Worm (Caenorhabditis elegans): Measurements from ENCODE around the gene C10E2.5.

DNA sequence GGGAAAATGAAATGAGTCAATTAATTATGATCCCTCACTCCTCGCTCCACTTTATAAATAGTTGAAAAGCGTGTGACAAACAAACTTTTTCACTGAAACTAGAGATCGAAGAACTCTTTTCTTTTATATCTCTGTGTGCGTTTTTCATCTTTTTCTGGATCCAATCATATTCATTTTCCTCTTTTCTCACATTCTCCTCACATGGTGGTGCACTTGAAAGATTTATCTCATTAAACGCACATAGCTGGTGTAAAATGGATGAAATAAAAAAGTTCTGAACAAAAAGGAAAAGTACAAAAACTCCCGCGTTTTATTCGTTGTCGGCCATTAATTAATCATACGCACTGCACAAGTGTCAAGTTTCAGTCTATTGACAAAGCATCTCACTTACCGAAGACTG, 2.2 kb downstream of the C10E2.5 start:
- TF ChIP-seq mdl-1 (tag; optimal IDR thresholded peaks at IDR 0.05) (no peak), egl-5 (tag; optimal IDR thresholded peaks at IDR 0.05) (no peak), ztf-11 (tag; optimal IDR thresholded peaks at IDR 0.05) (no peak), jun-1 (tag; optimal IDR thresholded peaks at IDR 0.05) (no peak), hmg-11 (tag; optimal IDR thresholded peaks at IDR 0.05) (no peak), zag-1 (tag; optimal IDR thresholded peaks at IDR 0.05) (no peak), unc-62 (GFP tag; optimal IDR thresholded peaks at IDR 0.05) (no peak), ZK546.5 (tag; optimal IDR thresholded peaks at IDR 0.05) (no peak), R02D3.7 (tag; optimal IDR thresholded peaks at IDR 0.05) (no peak)
